Fruit fly (Drosophila melanogaster): Measurements from ENCODE around the gene CG4822.
A peak's percentile ranks its signal among the peaks of the same experiment; 100 is the strongest.

DNA sequence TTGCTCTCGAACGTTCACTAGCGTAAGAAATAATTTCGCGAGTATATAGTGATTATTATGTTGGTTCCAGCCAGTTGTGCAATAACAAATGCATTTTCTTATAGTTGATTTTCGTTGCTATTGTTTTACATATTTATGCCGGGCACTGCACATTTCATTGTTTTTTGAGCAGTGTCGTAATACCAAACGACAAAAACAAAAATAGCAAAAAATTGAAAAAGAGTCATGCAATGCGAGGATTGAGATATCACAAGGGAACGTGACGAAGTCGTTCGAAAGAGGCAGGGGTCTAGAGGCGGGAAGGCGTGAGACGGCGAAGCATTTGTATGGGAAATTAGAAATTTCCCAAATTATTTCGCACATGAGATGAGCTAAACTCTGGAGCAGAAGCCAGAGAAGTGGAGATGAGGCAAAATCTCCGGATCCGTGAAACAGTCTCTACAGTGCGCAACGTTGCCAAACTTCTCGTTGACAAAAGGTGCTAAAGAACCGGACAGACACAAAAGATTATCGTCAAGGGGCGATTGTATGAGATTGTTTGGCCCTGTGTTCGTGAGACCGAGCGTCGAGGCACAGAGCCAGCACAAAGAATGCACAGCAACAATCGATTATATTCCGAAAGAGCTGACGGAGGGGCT, 43.8 kb upstream of the CG4822 start:
- TF ChIP-seq h (GFP tag; optimal IDR thresholded peaks at IDR 0.05) (peak; percentile 52), tai (GFP tag; optimal IDR thresholded peaks at IDR 0.05) (no peak), Sp1 (GFP tag; optimal IDR thresholded peaks at IDR 0.05) (no peak), pan (optimal IDR thresholded peaks at IDR 0.05) (no peak), Vsx2 (GFP tag; optimal IDR thresholded peaks at IDR 0.05; ENCODE audit: partially characterized antibody) (no peak)

All from whole organism, wandering third instar larva.